Worm (Caenorhabditis elegans) whole organism, midembryonic: ENCODE data around the gene srg-60.

ENCODE experiments used
- T22C8.4 ChIP-seq: fragments of 200-800 bp; sonication (Bioruptor generic); IDR thresholded peaks from 2 replicates; pipeline ENCODE4 v1.3.6; 2022; ENCODE audit warnings: missing genetic modification characterization, missing compliant biosample characterization
- flt-1 ChIP-seq: fragments of 200-800 bp; sonication (Bioruptor generic); IDR thresholded peaks from 2 replicates; pipeline ENCODE4 v1.3.6; 2022; ENCODE audit warnings: missing genetic modification characterization, missing compliant biosample characterization
- ref-1 ChIP-seq: fragments of 200-800 bp; sonication (Bioruptor generic); conservative IDR thresholded peaks from 2 replicates; pipeline ENCODE4 v1.3.6; 2022; ENCODE audit warnings: missing genetic modification reagents, missing genetic modification characterization, missing compliant biosample characterization
- tab-1 ChIP-seq: fragments of 200-800 bp; sonication (Bioruptor generic); IDR thresholded peaks from 2 replicates; pipeline ENCODE4 v1.3.6; 2022; ENCODE audit warnings: missing genetic modification characterization, missing compliant biosample characterization
- ztf-23 ChIP-seq: fragments of 200-800 bp; sonication (Bioruptor generic); IDR thresholded peaks from 2 replicates; pipeline ENCODE4 v1.3.6; 2022; ENCODE audit warnings: missing genetic modification reagents, missing genetic modification characterization, missing compliant biosample characterization
- ztf-29 ChIP-seq: fragments of 200-800 bp; sonication (Bioruptor generic); IDR thresholded peaks from 2 replicates; pipeline ENCODE4 v1.3.6; 2022; ENCODE audit warnings: missing genetic modification reagents, missing genetic modification characterization, missing compliant biosample characterization

- TF ChIP-seq flt-1 (GFP tag; lab: Robert Waterston, UW) (no peak), ztf-29 (GFP tag; lab: Robert Waterston, UW) (no peak), ref-1 (GFP tag; lab: Robert Waterston, UW) (no peak), tab-1 (GFP tag; lab: Robert Waterston, UW) (no peak), T22C8.4 (GFP tag; lab: Robert Waterston, UW) (no peak), ztf-23 (GFP tag; lab: Robert Waterston, UW) (no peak)
Measured at ce11 chrV:2738174-2738573, 15.7 kb upstream of the srg-60 start, which contains the start of gene srg-56.
